Worm (Caenorhabditis elegans) whole organism, L3 larva: ENCODE data around the gene C02B8.3.

Experiments
- R02D3.7 ChIP-seq: fragments of 150-350 bp; optimal IDR thresholded peaks from 2 replicates; lab custom pipeline; 2014; ENCODE audit warnings: missing biosample characterization, missing genetic modification characterization
- ZK546.5 ChIP-seq: sonication (generic microtip); optimal IDR thresholded peaks from 2 replicates; lab custom pipeline; 2017; ENCODE audit warnings: missing biosample characterization, missing genetic modification characterization
- aly-2 ChIP-seq: fragments of 150-350 bp; optimal IDR thresholded peaks from 2 replicates; lab custom pipeline; 2014; ENCODE audit warnings: missing biosample characterization, missing genetic modification characterization
- ama-1 ChIP-seq: fragments of 150-350 bp; optimal IDR thresholded peaks from 2 replicates; lab custom pipeline; 2018
- ceh-16 ChIP-seq: sonication (generic microtip); optimal IDR thresholded peaks from 2 replicates; lab custom pipeline; 2017; ENCODE audit warnings: missing biosample characterization, missing genetic modification characterization
- ceh-82 ChIP-seq: fragments of 150-350 bp; optimal IDR thresholded peaks from 2 replicates; lab custom pipeline; 2014; ENCODE audit warnings: missing biosample characterization, missing genetic modification characterization
- ceh-9 ChIP-seq: sonication (generic microtip); optimal IDR thresholded peaks from 2 replicates; lab custom pipeline; 2018; ENCODE audit warnings: missing biosample characterization, missing genetic modification characterization
- daf-12 ChIP-seq: fragments of 150-350 bp; optimal IDR thresholded peaks from 2 replicates; lab custom pipeline; 2014; ENCODE audit warnings: missing biosample characterization, missing genetic modification reagents, missing genetic modification characterization
- egl-27 ChIP-seq: sonication (generic microtip); optimal IDR thresholded peaks from 4 replicates; lab custom pipeline; 2017; ENCODE audit warnings: missing biosample characterization, missing genetic modification reagents, missing genetic modification characterization
- egl-5 ChIP-seq: fragments of 150-350 bp; optimal IDR thresholded peaks from 2 replicates; lab custom pipeline; 2017; ENCODE audit warnings: missing biosample characterization, missing genetic modification reagents, missing genetic modification characterization, inconsistent platforms
- elt-2 ChIP-seq: sonication (generic microtip); optimal IDR thresholded peaks from 2 replicates; lab custom pipeline; 2016; ENCODE audit warnings: missing genetic modification reagents, mild to moderate bottlenecking, missing genetic modification characterization, missing compliant biosample characterization
- eor-1 ChIP-seq, 2 experiments: fragments of 150-350 bp; optimal IDR thresholded peaks; 2 replicates each; lab custom pipeline; 2014 to 2018; ENCODE audit warnings: missing biosample characterization in 2 of 2, missing genetic modification characterization in 2 of 2
- fkh-10 ChIP-seq: sonication (generic microtip); optimal IDR thresholded peaks from 2 replicates; lab custom pipeline; 2017; ENCODE audit warnings: missing biosample characterization, missing genetic modification reagents, missing genetic modification characterization
- fkh-2 ChIP-seq: fragments of 150-350 bp; optimal IDR thresholded peaks from 2 replicates; lab custom pipeline; 2014; ENCODE audit warnings: missing biosample characterization, missing genetic modification reagents, missing genetic modification characterization
- fos-1 ChIP-seq: fragments of 150-350 bp; optimal IDR thresholded peaks from 2 replicates; lab custom pipeline; 2014; ENCODE audit warnings: missing biosample characterization, missing genetic modification characterization
- hmg-11 ChIP-seq: sonication (generic microtip); optimal IDR thresholded peaks from 2 replicates; lab custom pipeline; 2016; ENCODE audit warnings: missing genetic modification characterization, missing compliant biosample characterization
- lin-15B ChIP-seq: fragments of 150-350 bp; optimal IDR thresholded peaks from 2 replicates; lab custom pipeline; 2014; ENCODE audit warnings: missing biosample characterization, missing genetic modification characterization
- lin-39 ChIP-seq: fragments of 150-350 bp; optimal IDR thresholded peaks from 2 replicates; lab custom pipeline; 2018; ENCODE audit warnings: missing biosample characterization, missing genetic modification reagents, missing genetic modification characterization
- lsy-12 ChIP-seq: sonication (generic microtip); optimal IDR thresholded peaks from 2 replicates; lab custom pipeline; 2016; ENCODE audit warnings: mild to moderate bottlenecking, missing genetic modification characterization, missing compliant biosample characterization
- mdl-1 ChIP-seq: fragments of 150-350 bp; optimal IDR thresholded peaks from 2 replicates; lab custom pipeline; 2014; ENCODE audit warnings: missing biosample characterization, missing genetic modification characterization
- nfya-1 ChIP-seq: sonication (generic microtip); optimal IDR thresholded peaks from 2 replicates; lab custom pipeline; 2017; ENCODE audit warnings: missing genetic modification characterization, mild to moderate bottlenecking, missing compliant biosample characterization, antibody characterized with exemption, moderate library complexity; ENCODE audit not compliant: insufficient read depth
- nhr-12 ChIP-seq: fragments of 150-350 bp; optimal IDR thresholded peaks from 2 replicates; lab custom pipeline; 2014; ENCODE audit warnings: missing biosample characterization, missing genetic modification characterization
- nhr-23 ChIP-seq: fragments of 150-350 bp; optimal IDR thresholded peaks from 2 replicates; lab custom pipeline; 2014; ENCODE audit warnings: missing biosample characterization, missing genetic modification reagents, missing genetic modification characterization
- nhr-237 ChIP-seq: fragments of 150-350 bp; optimal IDR thresholded peaks from 2 replicates; lab custom pipeline; 2014; ENCODE audit warnings: missing biosample characterization, missing genetic modification characterization
- nhr-25 ChIP-seq: sonication (generic microtip); optimal IDR thresholded peaks from 2 replicates; lab custom pipeline; 2017; ENCODE audit warnings: missing biosample characterization, missing genetic modification characterization
- nhr-43 ChIP-seq: sonication (generic microtip); optimal IDR thresholded peaks from 2 replicates; lab custom pipeline; 2016; ENCODE audit warnings: mild to moderate bottlenecking, missing genetic modification characterization, missing compliant biosample characterization; ENCODE audit not compliant: poor library complexity, severe bottlenecking
- nhr-67 ChIP-seq: fragments of 150-350 bp; optimal IDR thresholded peaks from 2 replicates; lab custom pipeline; 2014; ENCODE audit warnings: missing biosample characterization, missing genetic modification characterization
- nhr-76 ChIP-seq: fragments of 150-350 bp; sonication (generic microtip); optimal IDR thresholded peaks from 5 replicates; lab custom pipeline; 2014; ENCODE audit warnings: missing biosample characterization, missing genetic modification characterization
- nhr-77 ChIP-seq: fragments of 150-350 bp; optimal IDR thresholded peaks from 2 replicates; lab custom pipeline; 2014; ENCODE audit warnings: missing biosample characterization, missing genetic modification characterization
- pha-4 ChIP-seq: fragments of 150-350 bp; optimal IDR thresholded peaks from 2 replicates; lab custom pipeline; 2014; ENCODE audit warnings: missing biosample characterization, missing genetic modification reagents, missing genetic modification characterization
- skn-1 ChIP-seq: fragments of 150-350 bp; optimal IDR thresholded peaks from 2 replicates; lab custom pipeline; 2014; ENCODE audit warnings: missing biosample characterization, missing genetic modification characterization
- snpc-4 ChIP-seq: fragments of 150-350 bp; optimal IDR thresholded peaks from 2 replicates; lab custom pipeline; 2014; ENCODE audit warnings: missing biosample characterization, missing genetic modification characterization
- tbx-2 ChIP-seq: sonication (generic microtip); optimal IDR thresholded peaks from 2 replicates; lab custom pipeline; 2016; ENCODE audit warnings: mild to moderate bottlenecking, missing genetic modification characterization, missing compliant biosample characterization
- unc-62 ChIP-seq: fragments of 150-350 bp; sonication (generic microtip); optimal IDR thresholded peaks from 4 replicates; lab custom pipeline; 2014; ENCODE audit warnings: missing biosample characterization, missing genetic modification reagents, missing genetic modification characterization
- ztf-11 ChIP-seq: fragments of 150-350 bp; optimal IDR thresholded peaks from 2 replicates; lab custom pipeline; 2014; ENCODE audit warnings: missing biosample characterization, missing genetic modification characterization
- ztf-4 ChIP-seq: fragments of 150-350 bp; optimal IDR thresholded peaks from 2 replicates; lab custom pipeline; 2014; ENCODE audit warnings: missing biosample characterization, missing genetic modification characterization

Gene C02B8.3

ce11 chrX:8103899-8104298 lies 35.3 kb upstream of the C02B8.3 start, which contains the start of gene K07E3.2 (continued):
- TF ChIP-seq hmg-11 (tag; lab: Kevin White, UChicago) = peak; percentile 49
- no peak for TF ChIP-seq nhr-77 (tag; lab: Kevin White, UChicago)
- TF ChIP-seq skn-1 (tag; lab: Kevin White, UChicago) = no peak
- no peak for TF ChIP-seq pha-4 (tag; lab: Kevin White, UChicago)
- TF ChIP-seq, all 47 proteins: peak for 6

ce11 chrX:8107921-8108320 lies 31.3 kb upstream of the C02B8.3 start, which contains the start of gene K07E3.9:
Gene K07E3.9, plus strand, starts transcription at chrX:8108221.
- TF ChIP-seq ZK546.5 (tag; lab: Kevin White, UChicago) = no peak
- no peak for TF ChIP-seq eor-1 (tag; optimal IDR thresholded peaks at IDR 0.05; lab: Kevin White, UChicago)
- no peak for TF ChIP-seq ceh-16 (tag; lab: Kevin White, UChicago)
- no peak for TF ChIP-seq nhr-67 (tag; lab: Kevin White, UChicago)
- TF ChIP-seq ztf-11 (tag; lab: Kevin White, UChicago) = no peak
- TF ChIP-seq tbx-2 (tag; lab: Kevin White, UChicago) = no peak
- TF ChIP-seq fkh-10 = no peak
- no peak for TF ChIP-seq nhr-12 (tag; lab: Kevin White, UChicago)
- no peak for TF ChIP-seq ztf-4 (tag; lab: Kevin White, UChicago)
- no peak for TF ChIP-seq snpc-4 (tag; lab: Kevin White, UChicago)
- no peak for TF ChIP-seq R02D3.7 (tag; lab: Kevin White, UChicago)
- TF ChIP-seq daf-12 = no peak
- no peak for TF ChIP-seq ceh-9
- TF ChIP-seq lsy-12 (tag; lab: Kevin White, UChicago) = no peak
- TF ChIP-seq nhr-237 (tag; lab: Kevin White, UChicago) = no peak
- TF ChIP-seq pha-4 (tag; lab: Kevin White, UChicago) = no peak

ce11 chrX:8109531-8109930 lies 29.7 kb upstream of the C02B8.3 start:
- TF ChIP-seq elt-2 (tag; lab: Kevin White, UChicago) (peak; percentile 43), nhr-25 (peak; percentile 41), lin-39 (tag; lab: Kevin White, UChicago) (peak; percentile 51), nhr-67 (tag; lab: Kevin White, UChicago) (no peak), nhr-43 (tag; lab: Kevin White, UChicago) (no peak), hmg-11 (tag; lab: Kevin White, UChicago) (peak; percentile 26), nhr-23 (tag; lab: Kevin White, UChicago) (peak; percentile 3), lin-15B (no peak), snpc-4 (tag; lab: Kevin White, UChicago) (no peak), unc-62 (GFP tag; lab: Kevin White, UChicago) (no peak), aly-2 (tag; lab: Kevin White, UChicago) (no peak), nfya-1 (peak; percentile 52), pha-4 (tag; lab: Kevin White, UChicago) (peak; percentile 63), ceh-9 (no peak), ZK546.5 (tag; lab: Kevin White, UChicago) (no peak)

- TF ChIP-seq elt-2 (tag; lab: Kevin White, UChicago) (no peak), ceh-16 (tag; lab: Kevin White, UChicago) (no peak), nhr-43 (tag; lab: Kevin White, UChicago) (no peak), aly-2 (tag; lab: Kevin White, UChicago) (no peak)
Measured at ce11 chrX:8110193-8110592, 29.1 kb upstream of the C02B8.3 start, which contains the start of gene K07E3.1. Gene K07E3.1, plus strand, starts transcription at chrX:8110439.

ce11 chrX:8116157-8116556 lies 23.1 kb upstream of the C02B8.3 start, which contains the start of gene hlh-8:
Gene hlh-8, plus strand, starts transcription at chrX:8116457.
- TF ChIP-seq hmg-11 (tag; lab: Kevin White, UChicago) (no peak), egl-27 (tag; lab: Kevin White, UChicago) (no peak), egl-5 (tag; lab: Kevin White, UChicago) (no peak), nhr-237 (tag; lab: Kevin White, UChicago) (no peak), fos-1 (tag; lab: Kevin White, UChicago) (no peak), ceh-16 (tag; lab: Kevin White, UChicago) (no peak), fkh-10 (no peak), skn-1 (tag; lab: Kevin White, UChicago) (no peak), ama-1 (lab: Kevin White, UChicago) (no peak), nhr-76 (tag; lab: Kevin White, UChicago) (no peak), daf-12 (no peak), tbx-2 (tag; lab: Kevin White, UChicago) (no peak), eor-1 (tag; optimal IDR thresholded peaks at IDR 0.05; lab: Kevin White, UChicago) (no peak), nhr-23 (tag; lab: Kevin White, UChicago) (no peak), fkh-2 (tag; lab: Kevin White, UChicago) (no peak), lin-39 (tag; lab: Kevin White, UChicago) (no peak), nhr-67 (tag; lab: Kevin White, UChicago) (no peak), ceh-82 (tag; lab: Kevin White, UChicago) (no peak), mdl-1 (no peak)
